Worm (Caenorhabditis elegans) whole organism, young adult: ENCODE results near the gene acc-1.

Experiments used
- bed-2 ChIP-seq: fragments of 200-800 bp; sonication (Bioruptor generic); IDR thresholded peaks from 2 replicates; pipeline ENCODE4 v1.3.6; 2022; ENCODE audit warnings: missing genetic modification reagents, missing genetic modification characterization, missing compliant biosample characterization
- hsf-1 ChIP-seq: fragments of 200-800 bp; sonication (Bioruptor generic); IDR thresholded peaks from 2 replicates; pipeline ENCODE4 v1.3.6; 2022; ENCODE audit warnings: missing genetic modification reagents, missing genetic modification characterization, missing compliant biosample characterization

DNA sequence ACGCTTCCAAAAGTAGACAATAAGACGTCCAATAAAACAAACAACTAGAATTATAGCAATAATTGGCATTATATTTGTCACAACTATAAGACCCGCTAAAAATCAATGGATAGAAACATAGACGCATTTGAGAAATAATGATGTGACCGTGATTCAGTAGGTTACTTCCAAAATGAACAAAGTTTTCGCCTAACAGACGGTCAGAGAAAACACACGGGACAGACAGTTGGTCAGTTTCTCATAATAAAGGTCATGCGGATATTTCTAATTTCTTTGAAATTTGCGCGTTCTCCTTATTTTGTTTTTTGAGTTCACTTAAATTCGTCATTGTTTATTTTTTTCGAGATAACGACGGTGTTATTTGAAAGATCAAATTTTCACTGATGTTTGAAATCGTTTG is 26.3 kb upstream of the acc-1 start:
- TF ChIP-seq hsf-1 (GFP tag; lab: Robert Waterston, UW): no peak
- TF ChIP-seq bed-2 (GFP tag; lab: Robert Waterston, UW): no peak
